Fruit fly (Drosophila melanogaster): ENCODE measurements around the gene beag.

Gene beag

dm6 chr3R:9030006-9030749 lies 34.7 kb downstream of the beag start:
- TF ChIP-seq psq (optimal IDR thresholded peaks at IDR 0.05) (no peak), Myc (optimal IDR thresholded peaks at IDR 0.05) (no peak)

dm6 chr3R:9029411-9029810 lies 35.5 kb downstream of the beag start:
- TF ChIP-seq Myc (optimal IDR thresholded peaks at IDR 0.05), result no peak

- TF ChIP-seq psq (optimal IDR thresholded peaks at IDR 0.05) (no peak), ttk (optimal IDR thresholded peaks at IDR 0.05) (no peak), Sin3A (optimal IDR thresholded peaks at IDR 0.05) (no peak), Myc (optimal IDR thresholded peaks at IDR 0.05) (no peak), insv (optimal IDR thresholded peaks at IDR 0.05) (no peak), h (optimal IDR thresholded peaks at IDR 0.05) (no peak)
These were observed 36.2 kb downstream of the beag start for dm6 chr3R:9028690-9029089.

DNA sequence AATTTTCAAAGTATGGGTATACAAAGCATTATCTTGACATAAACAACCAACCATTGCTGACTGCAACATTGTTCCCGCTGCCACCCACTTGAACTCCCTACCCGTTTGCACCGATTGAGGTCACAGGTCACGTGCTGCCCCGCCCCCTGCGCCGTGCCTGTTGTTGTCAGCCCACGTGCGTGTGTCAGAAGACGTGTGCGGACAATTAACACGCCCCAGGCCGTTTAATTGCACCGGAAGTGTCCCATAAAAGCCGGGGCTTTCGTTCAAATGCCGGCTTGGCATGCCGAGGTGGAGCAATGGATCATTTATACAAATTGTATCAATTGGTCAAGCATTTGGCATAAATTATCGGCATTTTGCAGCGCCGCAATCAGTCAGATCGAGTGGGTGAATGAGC lies 37.8 kb downstream of the beag start:
- TF ChIP-seq psq (optimal IDR thresholded peaks at IDR 0.05), result no peak
- TF ChIP-seq ttk (optimal IDR thresholded peaks at IDR 0.05), result no peak
- no peak for TF ChIP-seq h (optimal IDR thresholded peaks at IDR 0.05)

dm6 chr3R:9024835-9025510 lies 39.9 kb downstream of the beag start:
- TF ChIP-seq h (optimal IDR thresholded peaks at IDR 0.05), result no peak
- TF ChIP-seq psq (optimal IDR thresholded peaks at IDR 0.05), result no peak

- TF ChIP-seq h (optimal IDR thresholded peaks at IDR 0.05), result no peak
- no peak for TF ChIP-seq Myc (optimal IDR thresholded peaks at IDR 0.05)
- TF ChIP-seq Sin3A (optimal IDR thresholded peaks at IDR 0.05), result no peak
- no peak for TF ChIP-seq insv (optimal IDR thresholded peaks at IDR 0.05)
- TF ChIP-seq ttk (optimal IDR thresholded peaks at IDR 0.05), result no peak
- no peak for TF ChIP-seq psq (optimal IDR thresholded peaks at IDR 0.05)
These were observed 40.9 kb downstream of the beag start for dm6 chr3R:9023934-9024333.

DNA sequence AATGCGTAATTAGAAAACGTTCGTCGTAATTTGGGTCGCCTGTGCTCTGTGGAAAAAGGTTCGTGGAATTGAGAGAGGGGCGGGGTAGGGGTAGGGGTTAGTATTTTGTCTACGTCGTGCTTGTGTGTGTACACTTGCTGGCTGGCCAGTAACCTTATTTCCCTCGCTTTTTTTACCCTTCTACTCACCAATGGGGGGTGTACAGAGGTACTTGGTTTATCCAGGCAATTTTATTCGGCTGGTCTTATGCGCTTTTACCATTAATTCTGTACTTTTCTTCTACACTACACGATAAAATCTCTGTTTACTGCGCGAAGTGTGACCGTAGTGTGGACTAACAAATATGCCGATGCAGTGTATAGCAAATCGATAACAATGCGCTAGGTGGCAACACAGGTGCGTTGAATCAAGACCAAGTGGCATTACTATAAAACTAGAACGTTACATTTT lies 45.2 kb downstream of the beag start, which contains the start of gene tgo:
tgo (minus strand) TSS at position 334 of the 450 bp plus-strand sequence.
- TF ChIP-seq psq (optimal IDR thresholded peaks at IDR 0.05) (no peak), ttk (optimal IDR thresholded peaks at IDR 0.05) (no peak), insv (optimal IDR thresholded peaks at IDR 0.05) (no peak), h (optimal IDR thresholded peaks at IDR 0.05) (no peak), Sin3A (optimal IDR thresholded peaks at IDR 0.05) (no peak), Myc (optimal IDR thresholded peaks at IDR 0.05) (no peak)

- TF ChIP-seq insv (optimal IDR thresholded peaks at IDR 0.05), result no peak
- TF ChIP-seq Sin3A (optimal IDR thresholded peaks at IDR 0.05), result no peak
- no peak for TF ChIP-seq psq (optimal IDR thresholded peaks at IDR 0.05)
- TF ChIP-seq ttk (optimal IDR thresholded peaks at IDR 0.05), result no peak
- no peak for TF ChIP-seq Myc (optimal IDR thresholded peaks at IDR 0.05)
- no peak for TF ChIP-seq h (optimal IDR thresholded peaks at IDR 0.05)
These were observed 48.0 kb downstream of the beag start for dm6 chr3R:9016869-9017268.

dm6 chr3R:9014859-9015466 lies 49.9 kb downstream of the beag start, which contains the start of the genes Kcmf1, Sf3b5 and CG11986:
Gene Kcmf1, minus strand, starts transcription at chr3R:9014909.
Gene Sf3b5, minus strand, starts transcription at chr3R:9015341.
Gene CG11986, plus strand, starts transcription at chr3R:9015446.
- TF ChIP-seq Myc (optimal IDR thresholded peaks at IDR 0.05) (no peak), ttk (optimal IDR thresholded peaks at IDR 0.05) (no peak), insv (optimal IDR thresholded peaks at IDR 0.05) (no peak), h (optimal IDR thresholded peaks at IDR 0.05) (no peak), psq (optimal IDR thresholded peaks at IDR 0.05) (no peak), Sin3A (optimal IDR thresholded peaks at IDR 0.05) (no peak)

- TF ChIP-seq insv (optimal IDR thresholded peaks at IDR 0.05), result no peak
- no peak for TF ChIP-seq Sin3A (optimal IDR thresholded peaks at IDR 0.05)
- TF ChIP-seq psq (optimal IDR thresholded peaks at IDR 0.05), result no peak
- no peak for TF ChIP-seq ttk (optimal IDR thresholded peaks at IDR 0.05)
- TF ChIP-seq h (optimal IDR thresholded peaks at IDR 0.05), result no peak
- no peak for TF ChIP-seq Myc (optimal IDR thresholded peaks at IDR 0.05)
These were observed 51.0 kb downstream of the beag start for dm6 chr3R:9013765-9014380.
